Fruit fly (Drosophila melanogaster) whole organism, wandering third instar larva: Measurements from ENCODE around the gene CG12299.

Source experiments
- Abd-B ChIP-seq: fragments of >200 bp; optimal IDR thresholded peaks from 2 replicates; lab custom pipeline; 2017; ENCODE audit warnings: missing biosample characterization, missing genetic modification characterization
- CG32264 ChIP-seq: fragments of 200-800 bp; sonication (Bioruptor generic); optimal IDR thresholded peaks from 2 replicates; lab custom pipeline; 2016; ENCODE audit warnings: missing biosample characterization, missing genetic modification characterization
- CG9705 ChIP-seq: fragments of 200-800 bp; sonication (Bioruptor generic); optimal IDR thresholded peaks from 2 replicates; lab custom pipeline; 2018; ENCODE audit warnings: missing biosample characterization, mild to moderate bottlenecking, missing genetic modification characterization
- CrebA ChIP-seq: fragments of 200-800 bp; sonication (Bioruptor generic); optimal IDR thresholded peaks from 2 replicates; lab custom pipeline; 2016; ENCODE audit warnings: missing biosample characterization, mild to moderate bottlenecking, missing genetic modification characterization, borderline replicate concordance
- Dif ChIP-seq: fragments of 200-275, 200-300 bp; sonication (Bioruptor generic); optimal IDR thresholded peaks from 2 replicates; lab custom pipeline; 2018; ENCODE audit warnings: missing biosample characterization, missing genetic modification characterization; ENCODE audit not compliant: partially characterized antibody
- GATAd ChIP-seq: sonication (Bioruptor generic); optimal IDR thresholded peaks from 2 replicates; lab custom pipeline; 2016; ENCODE audit warnings: missing biosample characterization, missing genetic modification characterization
- Hr78 ChIP-seq: fragments of >200 bp; optimal IDR thresholded peaks from 2 replicates; lab custom pipeline; 2017; ENCODE audit warnings: missing biosample characterization, missing genetic modification characterization
- Jra ChIP-seq: sonication (Bioruptor generic); optimal IDR thresholded peaks from 2 replicates; lab custom pipeline; 2016; ENCODE audit warnings: missing biosample characterization, missing genetic modification characterization
- Mio ChIP-seq: sonication (Bioruptor generic); optimal IDR thresholded peaks from 2 replicates; lab custom pipeline; 2016; ENCODE audit warnings: missing biosample characterization, missing genetic modification characterization
- N ChIP-seq: fragments of >200 bp; optimal IDR thresholded peaks from 2 replicates; lab custom pipeline; 2018; ENCODE audit warnings: missing biosample characterization, missing external identifiers, missing genetic modification characterization
- OdsH ChIP-seq: fragments of 200-800 bp; sonication (Bioruptor generic); optimal IDR thresholded peaks from 2 replicates; lab custom pipeline; 2016; ENCODE audit warnings: missing biosample characterization, mild to moderate bottlenecking, missing genetic modification characterization
- Rel ChIP-seq, 2 experiments: fragments of 200-800 bp; sonication (Bioruptor generic) in 1 of 2; optimal IDR thresholded peaks; 2 replicates in 1 of 2; 3 replicates in 1 of 2; lab custom pipeline; 2016 to 2019; ENCODE audit warnings: mild to moderate bottlenecking in 2 of 2, missing biosample characterization in 2 of 2, missing genetic modification characterization in 2 of 2, moderate library complexity in 1 of 2
- Sp1 ChIP-seq: fragments of 200-800 bp; sonication (Bioruptor generic); optimal IDR thresholded peaks from 3 replicates; lab custom pipeline; 2019; ENCODE audit warnings: missing biosample characterization, mild to moderate bottlenecking, missing genetic modification characterization, moderate library complexity
- Vsx2 ChIP-seq: fragments of 200-300, 225-300 bp; sonication (Bioruptor generic); optimal IDR thresholded peaks from 2 replicates; lab custom pipeline; 2018; ENCODE audit warnings: missing biosample characterization, missing genetic modification characterization; ENCODE audit not compliant: partially characterized antibody
- br ChIP-seq: fragments of 200-800 bp; sonication (Bioruptor generic); optimal IDR thresholded peaks from 2 replicates; lab custom pipeline; 2016; ENCODE audit warnings: missing biosample characterization, missing genetic modification characterization
- dmrt93B ChIP-seq: fragments of 200-800 bp; sonication (Bioruptor generic); optimal IDR thresholded peaks from 2 replicates; lab custom pipeline; 2018; ENCODE audit warnings: missing biosample characterization, mild to moderate bottlenecking, missing genetic modification characterization
- dsf ChIP-seq: sonication (Bioruptor generic); optimal IDR thresholded peaks from 2 replicates; lab custom pipeline; 2016; ENCODE audit warnings: missing biosample characterization, missing genetic modification characterization, borderline replicate concordance
- foxo ChIP-seq, 2 experiments: fragments of 200-800 bp; sonication (Bioruptor generic); optimal IDR thresholded peaks; 2 replicates in 1 of 2; 3 replicates in 1 of 2; lab custom pipeline; 2016 to 2017; ENCODE audit warnings: missing biosample characterization in 2 of 2, missing genetic modification characterization in 2 of 2
- fru ChIP-seq: fragments of 200-800 bp; sonication (Bioruptor generic); optimal IDR thresholded peaks from 3 replicates; lab custom pipeline; 2016; ENCODE audit warnings: missing biosample characterization, mild to moderate bottlenecking, missing genetic modification characterization
- lola ChIP-seq: fragments of >200 bp; optimal IDR thresholded peaks from 2 replicates; lab custom pipeline; 2017; ENCODE audit warnings: missing biosample characterization, missing genetic modification characterization
- pan ChIP-seq: fragments of >200 bp; optimal IDR thresholded peaks from 2 replicates; lab custom pipeline; 2017
- woc ChIP-seq: sonication (Bioruptor generic); optimal IDR thresholded peaks from 2 replicates; lab custom pipeline; 2016; ENCODE audit warnings: missing biosample characterization, mild to moderate bottlenecking, missing genetic modification characterization

CG12299 gene

dm6 chr2L:10770568-10770967 lies 33.4 kb downstream of the CG12299 start, which contains the start of gene CG17127:
CG17127 (plus strand) TSS chr2L:10770868.
- TF ChIP-seq Sp1 (GFP tag; lab: Kevin White, UChicago) (no peak), GATAd (GFP tag; lab: Kevin White, UChicago) (no peak), OdsH (no peak), pan (no peak), fru (GFP tag; lab: Kevin White, UChicago) (no peak), br (GFP tag; lab: Kevin White, UChicago) (no peak), Mio (GFP tag; lab: Kevin White, UChicago) (no peak)

dm6 chr2L:10774041-10774440 lies 36.9 kb downstream of the CG12299 start:
- TF ChIP-seq N (no peak), CG9705 (GFP tag; lab: Kevin White, UChicago) (no peak), Hr78 (GFP tag; lab: Kevin White, UChicago) (no peak), dmrt93B (no peak), Abd-B (GFP tag; lab: Kevin White, UChicago) (no peak), Rel (GFP tag; optimal IDR thresholded peaks at IDR 0.05; lab: Kevin White, UChicago) (no peak), Rel (tag; optimal IDR thresholded peaks at IDR 0.05; lab: Kevin White, UChicago) (no peak), CG32264 (GFP tag; lab: Kevin White, UChicago) (no peak), pan (no peak), Dif (GFP tag; lab: Kevin White, UChicago) (no peak), Jra (no peak), woc (GFP tag; lab: Kevin White, UChicago) (no peak), Vsx2 (GFP tag; lab: Kevin White, UChicago) (no peak), br (GFP tag; lab: Kevin White, UChicago) (no peak)

dm6 chr2L:10781252-10781651 lies 44.1 kb downstream of the CG12299 start:
- TF ChIP-seq CrebA = no peak
- TF ChIP-seq N = no peak
- TF ChIP-seq Rel (GFP tag; optimal IDR thresholded peaks at IDR 0.05; lab: Kevin White, UChicago) = no peak
- TF ChIP-seq Rel (tag; optimal IDR thresholded peaks at IDR 0.05; lab: Kevin White, UChicago) = no peak
- TF ChIP-seq Jra = no peak
- TF ChIP-seq lola (GFP tag; lab: Kevin White, UChicago) = no peak
- no peak for TF ChIP-seq foxo (GFP tag; optimal IDR thresholded peaks at IDR 0.05; lab: Kevin White, UChicago)
- no peak for TF ChIP-seq br (GFP tag; lab: Kevin White, UChicago)

- no peak for TF ChIP-seq Rel (GFP tag; optimal IDR thresholded peaks at IDR 0.05; lab: Kevin White, UChicago)
- no peak for TF ChIP-seq Rel (tag; optimal IDR thresholded peaks at IDR 0.05; lab: Kevin White, UChicago)
- TF ChIP-seq dsf (GFP tag; lab: Kevin White, UChicago) = no peak
Observed at dm6 chr2L:10789922-10790321, 52.8 kb downstream of the CG12299 start, which contains the start of gene CG31870. CG31870 (plus strand) TSS chr2L:10790222.
